Worm (Caenorhabditis elegans) whole organism, young adult: ENCODE measurements around the gene lrch-1.

Experiments
- B0336.3 ChIP-seq: fragments of 200-800 bp; sonication (Bioruptor generic); IDR thresholded peaks from 2 replicates; pipeline ENCODE4 v1.3.6; 2022; ENCODE audit warnings: missing genetic modification characterization, missing compliant biosample characterization
- F49E8.2 ChIP-seq: sonication (generic microtip); optimal IDR thresholded peaks from 3 replicates; lab custom pipeline; 2017; ENCODE audit warnings: missing genetic modification characterization, mild to moderate bottlenecking, missing compliant biosample characterization, antibody characterized with exemption, moderate library complexity; ENCODE audit not compliant: insufficient read depth
- T26A5.8 ChIP-seq: sonication (generic microtip); optimal IDR thresholded peaks from 2 replicates; lab custom pipeline; 2016; ENCODE audit warnings: missing genetic modification characterization, missing compliant biosample characterization
- egl-18 ChIP-seq: fragments of 200-800 bp; sonication (Bioruptor generic); IDR thresholded peaks from 2 replicates; pipeline ENCODE4 v1.3.6; 2022; ENCODE audit warnings: missing genetic modification reagents, missing genetic modification characterization, missing compliant biosample characterization
- ets-4 ChIP-seq: fragments of 200-800 bp; sonication (Bioruptor generic); optimal IDR thresholded peaks from 2 replicates; lab custom pipeline; 2018; ENCODE audit warnings: mild to moderate bottlenecking, missing genetic modification characterization, missing compliant biosample characterization
- lin-54 ChIP-seq: fragments of 200-800 bp; sonication (Bioruptor generic); optimal IDR thresholded peaks from 2 replicates; lab custom pipeline; 2018; ENCODE audit warnings: mild to moderate bottlenecking, missing genetic modification characterization, missing compliant biosample characterization
- mcd-1 ChIP-seq: fragments of 200-800 bp; sonication (Bioruptor generic); IDR thresholded peaks from 2 replicates; pipeline ENCODE4 v1.3.6; 2022; ENCODE audit warnings: missing genetic modification reagents, missing genetic modification characterization, missing compliant biosample characterization
- nhr-27 ChIP-seq: fragments of 200-800 bp; sonication (Bioruptor generic); optimal IDR thresholded peaks from 2 replicates; lab custom pipeline; 2018; ENCODE audit warnings: mild to moderate bottlenecking, missing genetic modification characterization, moderate library complexity, missing compliant biosample characterization
- pha-4 ChIP-seq: fragments of 150-350 bp; sonication (generic microtip); optimal IDR thresholded peaks from 2 replicates; lab custom pipeline; 2014; ENCODE audit warnings: missing biosample characterization, missing genetic modification reagents, missing genetic modification characterization
- rpc-1 ChIP-seq, 2 experiments: fragments of 150-350 bp in 1 of 2; sonication (generic microtip) in 1 of 2; optimal IDR thresholded peaks; 2 replicates each; lab custom pipeline; 2014 to 2018; ENCODE audit warnings: missing biosample characterization in 1 of 2, missing genetic modification characterization in 1 of 2, missing genetic modification reagents in 1 of 2, missing genotype in 1 of 2
- sdz-38 ChIP-seq: sonication (generic microtip); optimal IDR thresholded peaks from 2 replicates; lab custom pipeline; 2016; ENCODE audit warnings: missing genotype, missing genetic modification characterization, missing compliant biosample characterization
- snpc-4 ChIP-seq, 5 experiments: fragments of 150-350 bp in 1 of 5; sonication (generic microtip) in 4 of 5; optimal IDR thresholded peaks; 2 replicates each; lab custom pipeline; 2014 to 2018; ENCODE audit warnings: missing genetic modification characterization in 5 of 5, missing biosample characterization in 3 of 5, antibody characterized with exemption in 2 of 5, mild to moderate bottlenecking in 2 of 5, missing compliant biosample characterization in 2 of 5, missing genotype in 2 of 5, moderate library complexity in 2 of 5, missing genetic modification reagents in 1 of 5
- unc-130 ChIP-seq: sonication (generic microtip); optimal IDR thresholded peaks from 2 replicates; lab custom pipeline; 2016; ENCODE audit warnings: missing genetic modification reagents, missing genetic modification characterization, missing compliant biosample characterization

ce11 chrX:6248778-6249658 lies 32.6 kb upstream of the lrch-1 start:
- TF ChIP-seq ets-4 (GFP tag; lab: Kevin White, UChicago) (no peak), sdz-38 (no peak), snpc-4 (GFP tag; optimal IDR thresholded peaks at IDR 0.05; lab: Kevin White, UChicago) (no peak), snpc-4 (tag; optimal IDR thresholded peaks at IDR 0.05; lab: Kevin White, UChicago) (no peak), F49E8.2 (tag; lab: Kevin White, UChicago) (no peak), rpc-1 (optimal IDR thresholded peaks at IDR 0.05; lab: Kevin White, UChicago) (no peak), rpc-1 (tag; optimal IDR thresholded peaks at IDR 0.05; lab: Kevin White, UChicago) (no peak), T26A5.8 (tag; lab: Kevin White, UChicago) (no peak), unc-130 (no peak), egl-18 (GFP tag; lab: Robert Waterston, UW) (no peak), nhr-27 (no peak), mcd-1 (GFP tag; lab: Robert Waterston, UW) (no peak), lin-54 (GFP tag; lab: Kevin White, UChicago) (no peak), B0336.3 (GFP tag; lab: Robert Waterston, UW) (no peak), pha-4 (no peak)
